Worm (Caenorhabditis elegans) whole organism, late embryonic: ENCODE results near the gene W03G11.2.

Experiments
- F13H6.1 ChIP-seq: sonication (generic microtip); optimal IDR thresholded peaks from 2 replicates; lab custom pipeline; 2016; ENCODE audit warnings: missing genetic modification characterization, missing compliant biosample characterization
- K02D7.2 ChIP-seq: sonication (generic microtip); optimal IDR thresholded peaks from 2 replicates; lab custom pipeline; 2017; ENCODE audit warnings: mild to moderate bottlenecking, missing genetic modification characterization, missing compliant biosample characterization
- K09A11.1 ChIP-seq: sonication (generic microtip); optimal IDR thresholded peaks from 2 replicates; lab custom pipeline; 2017; ENCODE audit warnings: antibody characterized with exemption, mild to moderate bottlenecking, missing genetic modification characterization, missing compliant biosample characterization; ENCODE audit not compliant: insufficient read depth
- T23F11.4 ChIP-seq: fragments of 200-800 bp; sonication (Bioruptor generic); optimal IDR thresholded peaks from 2 replicates; lab custom pipeline; 2018; ENCODE audit warnings: mild to moderate bottlenecking, missing genetic modification characterization, missing compliant biosample characterization
- Y22D7AL.16 ChIP-seq: sonication (generic microtip); optimal IDR thresholded peaks from 2 replicates; lab custom pipeline; 2016; ENCODE audit warnings: missing genetic modification characterization, missing compliant biosample characterization
- ceh-14 ChIP-seq: sonication (generic microtip); optimal IDR thresholded peaks from 2 replicates; lab custom pipeline; 2016; ENCODE audit warnings: missing genotype, missing genetic modification characterization, missing compliant biosample characterization
- ceh-18 ChIP-seq: sonication (generic microtip); optimal IDR thresholded peaks from 2 replicates; lab custom pipeline; 2016; ENCODE audit warnings: missing genetic modification characterization, missing compliant biosample characterization
- ceh-19 ChIP-seq: fragments of 200-800 bp; sonication (Bioruptor generic); optimal IDR thresholded peaks from 2 replicates; lab custom pipeline; 2018; ENCODE audit warnings: mild to moderate bottlenecking, missing genetic modification characterization, missing compliant biosample characterization
- ceh-2 ChIP-seq: sonication (generic microtip); optimal IDR thresholded peaks from 2 replicates; lab custom pipeline; 2016; ENCODE audit warnings: missing genotype, missing genetic modification characterization, missing compliant biosample characterization
- ceh-24 ChIP-seq: sonication (generic microtip); optimal IDR thresholded peaks from 2 replicates; lab custom pipeline; 2016; ENCODE audit warnings: mild to moderate bottlenecking, missing genetic modification characterization, missing compliant biosample characterization
- ceh-31 ChIP-seq: sonication (generic microtip); optimal IDR thresholded peaks from 2 replicates; lab custom pipeline; 2016; ENCODE audit warnings: missing genetic modification characterization, missing compliant biosample characterization
- ceh-45 ChIP-seq: fragments of 200-800 bp; sonication (Bioruptor generic); IDR thresholded peaks from 2 replicates; pipeline ENCODE4 v1.3.6; 2022; ENCODE audit warnings: missing genetic modification reagents, missing genetic modification characterization, missing compliant biosample characterization
- ceh-48 ChIP-seq: sonication (generic microtip); optimal IDR thresholded peaks from 2 replicates; lab custom pipeline; 2016; ENCODE audit warnings: missing genetic modification characterization, inconsistent platforms, missing compliant biosample characterization
- ceh-6 ChIP-seq: fragments of 200-800 bp; sonication (Bioruptor generic); optimal IDR thresholded peaks from 2 replicates; lab custom pipeline; 2018; ENCODE audit warnings: mild to moderate bottlenecking, missing genetic modification characterization, missing compliant biosample characterization
- che-1 ChIP-seq: sonication (generic microtip); optimal IDR thresholded peaks from 2 replicates; lab custom pipeline; 2016; ENCODE audit warnings: mild to moderate bottlenecking, missing genetic modification characterization, missing compliant biosample characterization
- dmd-4 ChIP-seq: sonication (generic microtip); optimal IDR thresholded peaks from 2 replicates; lab custom pipeline; 2016; ENCODE audit warnings: borderline replicate concordance, missing genetic modification characterization, missing compliant biosample characterization
- dve-1 ChIP-seq: sonication (generic microtip); optimal IDR thresholded peaks from 2 replicates; lab custom pipeline; 2017; ENCODE audit warnings: antibody characterized with exemption, mild to moderate bottlenecking, missing genetic modification characterization, missing compliant biosample characterization
- elt-2 ChIP-seq: sonication (generic microtip); optimal IDR thresholded peaks from 2 replicates; lab custom pipeline; 2016; ENCODE audit warnings: missing genetic modification reagents, missing genetic modification characterization, missing compliant biosample characterization
- fax-1 ChIP-seq: sonication (generic microtip); optimal IDR thresholded peaks from 2 replicates; lab custom pipeline; 2016; ENCODE audit warnings: missing genotype, missing genetic modification characterization, missing compliant biosample characterization
- fkh-10 ChIP-seq: fragments of 150-350 bp; optimal IDR thresholded peaks from 2 replicates; lab custom pipeline; 2014; ENCODE audit warnings: missing biosample characterization, missing genetic modification reagents, missing genetic modification characterization
- gmeb-2 ChIP-seq: sonication (generic microtip); optimal IDR thresholded peaks from 2 replicates; lab custom pipeline; 2016; ENCODE audit warnings: missing genetic modification characterization, inconsistent platforms, missing compliant biosample characterization
- hlh-30 ChIP-seq: sonication (generic microtip); optimal IDR thresholded peaks from 2 replicates; lab custom pipeline; 2017; ENCODE audit warnings: antibody characterized with exemption, missing genetic modification characterization, missing compliant biosample characterization; ENCODE audit not compliant: insufficient read depth
- hlh-6 ChIP-seq: sonication (generic microtip); optimal IDR thresholded peaks from 2 replicates; lab custom pipeline; 2016; ENCODE audit warnings: missing genotype, missing genetic modification characterization, missing compliant biosample characterization
- hlh-8 ChIP-seq: sonication (generic microtip); optimal IDR thresholded peaks from 2 replicates; lab custom pipeline; 2016; ENCODE audit warnings: missing genotype, missing genetic modification characterization, missing compliant biosample characterization
- nfya-1 ChIP-seq: sonication (generic microtip); optimal IDR thresholded peaks from 2 replicates; lab custom pipeline; 2017; ENCODE audit warnings: missing genetic modification characterization, mild to moderate bottlenecking, missing compliant biosample characterization, antibody characterized with exemption, moderate library complexity
- nhr-11 ChIP-seq: fragments of 150-350 bp; optimal IDR thresholded peaks from 2 replicates; lab custom pipeline; 2014; ENCODE audit warnings: missing biosample characterization, missing genetic modification characterization
- npax-4 ChIP-seq: sonication (generic microtip); optimal IDR thresholded peaks from 2 replicates; lab custom pipeline; 2016; ENCODE audit warnings: missing genetic modification characterization, missing compliant biosample characterization
- pros-1 ChIP-seq: fragments of 150-350 bp; optimal IDR thresholded peaks from 2 replicates; lab custom pipeline; 2014; ENCODE audit warnings: missing biosample characterization, missing genetic modification reagents, missing genetic modification characterization
- sox-2 ChIP-seq: fragments of 200-800 bp; sonication (Bioruptor generic); IDR thresholded peaks from 2 replicates; pipeline ENCODE4 v1.3.6; 2022; ENCODE audit warnings: missing genetic modification reagents, missing genetic modification characterization, missing compliant biosample characterization
- sox-4 ChIP-seq: sonication (generic microtip); optimal IDR thresholded peaks from 2 replicates; lab custom pipeline; 2017; ENCODE audit warnings: mild to moderate bottlenecking, missing genetic modification characterization, inconsistent platforms, missing compliant biosample characterization
- syd-9 ChIP-seq: sonication (generic microtip); optimal IDR thresholded peaks from 2 replicates; lab custom pipeline; 2016; ENCODE audit warnings: mild to moderate bottlenecking, missing genetic modification characterization, moderate library complexity, missing compliant biosample characterization
- tbx-7 ChIP-seq: sonication (generic microtip); optimal IDR thresholded peaks from 2 replicates; lab custom pipeline; 2016; ENCODE audit warnings: missing genotype, missing genetic modification characterization, missing compliant biosample characterization
- unc-42 ChIP-seq: sonication (generic microtip); optimal IDR thresholded peaks from 2 replicates; lab custom pipeline; 2016; ENCODE audit warnings: missing genotype, missing genetic modification characterization, missing compliant biosample characterization
- unc-55 ChIP-seq: sonication (generic microtip); optimal IDR thresholded peaks from 2 replicates; lab custom pipeline; 2017; ENCODE audit warnings: missing biosample characterization, missing genetic modification reagents, missing genetic modification characterization
- zip-5 ChIP-seq: sonication (generic microtip); optimal IDR thresholded peaks from 2 replicates; lab custom pipeline; 2016; ENCODE audit warnings: missing genetic modification characterization, missing compliant biosample characterization

Gene W03G11.2

DNA sequence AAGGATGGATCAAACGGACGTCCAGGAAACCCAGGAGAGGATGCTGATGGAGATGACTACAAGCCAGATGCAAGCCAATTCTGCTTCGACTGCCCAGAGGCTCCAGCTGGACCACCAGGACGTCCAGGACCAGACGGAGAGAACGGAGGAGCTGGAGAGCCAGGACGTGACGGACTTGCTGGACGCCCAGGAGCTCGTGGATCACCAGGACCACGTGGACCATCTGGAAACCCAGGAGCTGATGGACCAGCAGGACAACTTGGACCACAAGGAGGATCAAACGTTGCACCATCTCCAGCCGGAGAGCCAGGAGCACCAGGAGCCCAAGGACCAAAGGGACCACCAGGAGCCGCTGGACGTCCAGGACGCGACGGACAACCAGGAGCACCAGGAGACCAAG is 3.0 kb downstream of the W03G11.2 start:
- no peak for TF ChIP-seq fax-1 (tag; lab: Kevin White, UChicago)
- no peak for TF ChIP-seq hlh-30
- no peak for TF ChIP-seq ceh-45
- no peak for TF ChIP-seq npax-4
- TF ChIP-seq che-1 (tag; lab: Kevin White, UChicago), result no peak
- TF ChIP-seq ceh-6 (GFP tag; lab: Kevin White, UChicago), result no peak
- no peak for TF ChIP-seq ceh-24 (tag; lab: Kevin White, UChicago)
- no peak for TF ChIP-seq fkh-10

DNA sequence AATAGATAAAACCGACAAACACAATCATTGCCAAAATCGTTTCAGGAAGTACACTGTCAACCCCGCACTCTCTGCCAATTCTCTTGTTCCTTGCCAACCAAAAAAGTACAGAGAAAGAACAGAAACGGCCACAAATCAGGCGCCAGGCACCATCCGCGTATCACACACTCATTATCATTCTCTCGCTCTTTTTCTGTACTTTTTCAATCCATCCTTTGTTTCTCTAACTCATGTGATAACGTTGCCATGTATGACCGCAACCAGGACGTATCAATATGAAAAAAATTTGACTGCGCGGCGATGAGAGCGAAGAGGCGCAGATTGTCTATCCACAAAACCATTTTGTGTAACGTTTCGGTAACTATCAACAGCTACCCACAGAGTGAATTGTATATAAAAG is 3.8 kb downstream of the W03G11.2 start, which contains the start of gene col-181:
col-181 (plus strand) TSS at position 301 of the 400 bp plus-strand sequence.
- TF ChIP-seq sox-4 (tag; lab: Kevin White, UChicago), result no peak
- TF ChIP-seq F13H6.1 (tag; lab: Kevin White, UChicago), result no peak
- TF ChIP-seq ceh-48 (tag; lab: Kevin White, UChicago), result no peak
- no peak for TF ChIP-seq zip-5 (tag; lab: Kevin White, UChicago)
- TF ChIP-seq hlh-6 (tag; lab: Kevin White, UChicago), result no peak
- TF ChIP-seq ceh-6 (GFP tag; lab: Kevin White, UChicago), result no peak

DNA sequence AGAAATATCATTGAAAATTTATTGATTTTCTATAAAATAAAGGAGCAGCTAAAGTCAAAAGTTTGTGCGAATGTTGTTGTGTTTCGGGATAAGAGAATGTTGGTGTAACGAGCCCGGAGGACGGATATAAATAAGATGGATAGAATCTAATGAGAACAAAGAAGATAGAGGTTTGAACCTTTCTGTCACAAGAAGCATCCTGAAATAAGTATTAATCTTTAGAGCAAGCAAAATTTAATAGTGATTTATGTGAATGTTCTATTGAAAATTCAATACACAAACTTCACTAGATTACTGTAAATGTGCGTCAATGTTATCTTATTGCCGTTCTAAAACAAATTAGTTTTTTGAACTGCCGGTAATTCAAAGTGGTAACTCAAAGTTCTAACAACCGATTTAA is 4.7 kb downstream of the W03G11.2 start, which contains the start of gene W03G11.3:
W03G11.3 (minus strand) TSS at position 101 of the 400 bp plus-strand sequence.
- TF ChIP-seq hlh-30 (no peak), dve-1 (tag; lab: Kevin White, UChicago) (no peak), ceh-45 (no peak), nfya-1 (tag; lab: Kevin White, UChicago) (no peak), ceh-31 (tag; lab: Kevin White, UChicago) (no peak), tbx-7 (tag; lab: Kevin White, UChicago) (no peak), ceh-2 (tag; lab: Kevin White, UChicago) (no peak), elt-2 (no peak), F13H6.1 (tag; lab: Kevin White, UChicago) (no peak), unc-42 (tag; lab: Kevin White, UChicago) (no peak), nhr-11 (tag; lab: Kevin White, UChicago) (no peak), fax-1 (tag; lab: Kevin White, UChicago) (no peak), K02D7.2 (no peak), sox-2 (GFP tag; lab: Robert Waterston, UW) (no peak), Y22D7AL.16 (tag; lab: Kevin White, UChicago) (no peak)

DNA sequence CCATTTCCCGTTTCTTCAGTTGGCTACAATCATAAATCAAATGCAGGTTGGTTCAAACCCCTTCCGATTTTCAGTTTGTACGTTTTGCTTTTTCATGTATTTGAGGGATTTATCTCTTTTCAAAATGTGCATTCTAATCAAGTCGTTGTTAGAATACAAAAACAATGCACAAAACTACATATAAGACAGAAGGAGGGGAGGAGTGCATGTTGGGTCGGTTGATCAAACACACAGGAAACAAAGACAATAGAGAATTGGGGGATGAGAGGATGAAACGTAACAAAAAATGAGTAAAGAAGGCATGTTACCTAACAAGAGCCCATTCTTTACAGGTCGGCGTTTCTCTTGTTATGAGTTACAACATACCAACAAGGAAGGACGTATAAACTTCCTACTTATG is 10.4 kb downstream of the W03G11.2 start:
- no peak for TF ChIP-seq gmeb-2 (tag; lab: Kevin White, UChicago)
- TF ChIP-seq K09A11.1, result no peak
- no peak for TF ChIP-seq syd-9 (tag; lab: Kevin White, UChicago)
- no peak for TF ChIP-seq T23F11.4 (GFP tag; lab: Kevin White, UChicago)
- no peak for TF ChIP-seq hlh-8 (tag; lab: Kevin White, UChicago)
- no peak for TF ChIP-seq dmd-4 (tag; lab: Kevin White, UChicago)
- no peak for TF ChIP-seq unc-42 (tag; lab: Kevin White, UChicago)
- no peak for TF ChIP-seq pros-1 (tag; lab: Kevin White, UChicago)
- no peak for TF ChIP-seq F13H6.1 (tag; lab: Kevin White, UChicago)

DNA sequence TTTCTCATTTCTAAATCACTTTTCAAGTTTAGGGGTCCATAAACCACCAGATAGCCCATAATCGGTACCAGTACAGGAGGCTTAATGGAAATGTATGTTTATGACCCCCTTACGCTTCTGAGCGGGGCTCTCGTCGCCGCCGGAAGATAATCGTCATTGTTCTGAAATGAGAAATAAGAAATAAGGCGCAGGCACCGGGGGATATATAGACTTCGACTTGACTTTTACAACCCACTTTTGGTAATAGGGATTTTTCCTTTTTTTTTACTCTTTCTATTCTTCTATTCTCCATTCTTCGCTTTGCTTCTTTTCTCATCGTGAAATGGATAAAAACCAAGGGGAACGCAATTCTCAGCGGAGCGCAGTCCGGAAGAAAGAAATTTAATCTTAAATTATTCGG is 13.2 kb downstream of the W03G11.2 start:
- TF ChIP-seq hlh-8 (tag; lab: Kevin White, UChicago) (no peak), hlh-6 (tag; lab: Kevin White, UChicago) (no peak), unc-55 (GFP tag; lab: Kevin White, UChicago) (no peak), ceh-18 (tag; lab: Kevin White, UChicago) (no peak), sox-2 (GFP tag; lab: Robert Waterston, UW) (no peak), ceh-2 (tag; lab: Kevin White, UChicago) (no peak), ceh-14 (no peak), ceh-19 (GFP tag; lab: Kevin White, UChicago) (no peak), gmeb-2 (tag; lab: Kevin White, UChicago) (no peak), sox-4 (tag; lab: Kevin White, UChicago) (no peak)
